Fruit fly (Drosophila melanogaster) whole organism, embryonic: Measurements from ENCODE around the gene Eig71Ea.

Experiments used
- Ada2b ChIP-seq: fragments of 200-800 bp; sonication (Bioruptor generic); IDR thresholded peaks from 2 replicates; pipeline ENCODE4 v1.3.6; 2022; ENCODE audit warnings: missing biosample characterization, missing genetic modification characterization
- Bgb ChIP-seq: fragments of 200-800 bp; sonication (Bioruptor generic); IDR thresholded peaks from 2 replicates; pipeline ENCODE4 v1.3.6; 2022; ENCODE audit warnings: missing biosample characterization, missing genetic modification characterization; ENCODE audit not compliant: partially characterized antibody
- CG10274 ChIP-seq: fragments of 200-800 bp; sonication (Bioruptor generic); optimal IDR thresholded peaks from 3 replicates; lab custom pipeline; 2017; ENCODE audit warnings: missing biosample characterization, mild to moderate bottlenecking, missing genetic modification characterization
- CG10979 ChIP-seq: fragments of 200-800 bp; sonication (Bioruptor generic); optimal IDR thresholded peaks from 2 replicates; lab custom pipeline; 2018; ENCODE audit warnings: missing biosample characterization, mild to moderate bottlenecking, missing genetic modification characterization, moderate library complexity
- CG11723 ChIP-seq: fragments of 200-800 bp; sonication (Bioruptor generic); optimal IDR thresholded peaks from 2 replicates; lab custom pipeline; 2017; ENCODE audit warnings: missing biosample characterization, mild to moderate bottlenecking, missing genetic modification characterization
- CG12155 ChIP-seq: fragments of 200-800 bp; sonication (Bioruptor generic); optimal IDR thresholded peaks from 3 replicates; lab custom pipeline; 2016; ENCODE audit warnings: missing biosample characterization, missing genetic modification characterization
- CG12769 ChIP-seq: fragments of 200-800 bp; sonication (Bioruptor generic); optimal IDR thresholded peaks from 2 replicates; lab custom pipeline; 2019; ENCODE audit warnings: missing biosample characterization, mild to moderate bottlenecking, missing genetic modification characterization, moderate library complexity
- CG13424 ChIP-seq: fragments of 200-800 bp; sonication (Bioruptor generic); optimal IDR thresholded peaks from 2 replicates; lab custom pipeline; 2019; ENCODE audit warnings: missing biosample characterization, mild to moderate bottlenecking, missing genetic modification characterization, moderate library complexity
- CG17612 ChIP-seq: fragments of 200-800 bp; sonication (Bioruptor generic); IDR thresholded peaks from 2 replicates; pipeline ENCODE4 v1.3.6; 2022; ENCODE audit warnings: missing biosample characterization, missing genetic modification characterization
- CG2129 ChIP-seq: fragments of 200-800 bp; sonication (Bioruptor generic); IDR thresholded peaks from 2 replicates; pipeline ENCODE4 v1.3.6; 2022; ENCODE audit warnings: missing biosample characterization, missing genetic modification characterization; ENCODE audit not compliant: partially characterized antibody
- CG30431 ChIP-seq: fragments of 200-800 bp; sonication (Bioruptor generic); optimal IDR thresholded peaks from 2 replicates; lab custom pipeline; 2017; ENCODE audit warnings: missing biosample characterization, missing genetic modification characterization
- CG3065 ChIP-seq: fragments of 200-800 bp; sonication (Bioruptor generic); optimal IDR thresholded peaks from 2 replicates; lab custom pipeline; 2016; ENCODE audit warnings: missing biosample characterization, missing genetic modification characterization
- CG4360 ChIP-seq: fragments of 200-800 bp; sonication (Bioruptor generic); IDR thresholded peaks from 2 replicates; pipeline ENCODE4 v1.3.6; 2022; ENCODE audit warnings: missing biosample characterization, missing genetic modification characterization
- CG43689 ChIP-seq: fragments of 200-800 bp; sonication (Bioruptor generic); IDR thresholded peaks from 2 replicates; pipeline ENCODE4 v1.3.6; 2022; ENCODE audit warnings: missing biosample characterization, missing genetic modification characterization
- CG6791 ChIP-seq: fragments of 200-800 bp; sonication (Bioruptor generic); IDR thresholded peaks from 3 replicates; pipeline ENCODE4 v1.3.6; 2022; ENCODE audit warnings: missing biosample characterization, missing genetic modification characterization; ENCODE audit not compliant: partially characterized antibody
- CG7963 ChIP-seq: fragments of 200-800 bp; sonication (Bioruptor generic); IDR thresholded peaks from 3 replicates; pipeline ENCODE4 v1.3.6; 2022; ENCODE audit warnings: missing biosample characterization, missing genetic modification characterization; ENCODE audit not compliant: partially characterized antibody
- CG9797 ChIP-seq: fragments of 200-800 bp; sonication (Bioruptor generic); optimal IDR thresholded peaks from 3 replicates; lab custom pipeline; 2018; ENCODE audit warnings: missing biosample characterization, mild to moderate bottlenecking, missing genetic modification characterization
- CG9876 ChIP-seq: fragments of 200-800 bp; sonication (Bioruptor generic); optimal IDR thresholded peaks from 2 replicates; lab custom pipeline; 2016; ENCODE audit warnings: missing biosample characterization, missing genetic modification characterization
- D ChIP-seq, 2 experiments: fragments of 200-800 bp in 1 of 2; fragments of >200 bp in 1 of 2; sonication (Bioruptor generic) in 1 of 2; optimal IDR thresholded peaks; 2 replicates in 1 of 2; 3 replicates in 1 of 2; lab custom pipeline; 2017; ENCODE audit warnings: mild to moderate bottlenecking in 1 of 2, missing biosample characterization in 1 of 2, missing genetic modification characterization in 1 of 2, missing genetic modification reagents in 1 of 2
- Doc2 ChIP-seq: fragments of 200-800 bp; sonication (Bioruptor generic); IDR thresholded peaks from 2 replicates; pipeline ENCODE4 v1.3.6; 2022; ENCODE audit warnings: missing biosample characterization, missing genetic modification characterization
- Dp ChIP-seq: fragments of 200-800 bp; sonication (Bioruptor generic); optimal IDR thresholded peaks from 2 replicates; lab custom pipeline; 2018; ENCODE audit warnings: missing biosample characterization, mild to moderate bottlenecking, missing genetic modification characterization, moderate library complexity
- Ets97D ChIP-seq: fragments of 200-800 bp; sonication (Bioruptor generic); optimal IDR thresholded peaks from 3 replicates; lab custom pipeline; 2016; ENCODE audit warnings: missing biosample characterization, missing genetic modification characterization
- Gsc ChIP-seq: fragments of 200-800 bp; sonication (Bioruptor generic); IDR thresholded peaks from 2 replicates; pipeline ENCODE4 v1.3.6; 2022; ENCODE audit warnings: missing biosample characterization, missing genetic modification characterization
- Kr ChIP-seq: fragments of 200-800 bp; sonication (Bioruptor generic); optimal IDR thresholded peaks from 2 replicates; lab custom pipeline; 2017; ENCODE audit warnings: missing biosample characterization, mild to moderate bottlenecking, missing genetic modification characterization
- MTF-1 ChIP-seq: fragments of 200-800 bp; sonication (Bioruptor generic); optimal IDR thresholded peaks from 2 replicates; lab custom pipeline; 2018; ENCODE audit warnings: missing biosample characterization, mild to moderate bottlenecking, missing genetic modification characterization, borderline replicate concordance
- Nf-YB ChIP-seq: fragments of 200-800 bp; sonication (Bioruptor generic); optimal IDR thresholded peaks from 3 replicates; lab custom pipeline; 2019; ENCODE audit warnings: missing biosample characterization, mild to moderate bottlenecking, missing genetic modification characterization, moderate library complexity
- Oaz ChIP-seq: fragments of 200-800 bp; sonication (Bioruptor generic); IDR thresholded peaks from 2 replicates; pipeline ENCODE4 v1.3.6; 2022; ENCODE audit warnings: missing biosample characterization, missing genetic modification characterization
- Pdp1 ChIP-seq, 2 experiments: fragments of 200-800 bp; sonication (Bioruptor generic); optimal IDR thresholded peaks; 3 replicates each; lab custom pipeline; 2016; ENCODE audit warnings: missing biosample characterization in 2 of 2, missing genetic modification characterization in 2 of 2, mild to moderate bottlenecking in 1 of 2, moderate library complexity in 1 of 2
- Rfx ChIP-seq: fragments of 200-800 bp; sonication (Bioruptor generic); IDR thresholded peaks from 2 replicates; pipeline ENCODE4 v1.3.6; 2022; ENCODE audit warnings: missing biosample characterization, missing genetic modification characterization
- Sox100B ChIP-seq: fragments of 200-800 bp; sonication (Bioruptor generic); optimal IDR thresholded peaks from 3 replicates; lab custom pipeline; 2018; ENCODE audit warnings: missing biosample characterization, mild to moderate bottlenecking, missing genetic modification characterization
- Taf1 ChIP-seq: fragments of 200-800 bp; sonication (Bioruptor generic); IDR thresholded peaks from 2 replicates; pipeline ENCODE4 v1.3.6; 2022; ENCODE audit warnings: missing biosample characterization, missing genetic modification characterization
- Trl ChIP-seq, 3 experiments: fragments of >200 bp in 2 of 3; fragments of 200-800 bp in 1 of 3; sonication (Bioruptor generic) in 1 of 3; optimal IDR thresholded peaks; 2 replicates in 1 of 3; 3 replicates in 2 of 3; lab custom pipeline; 2016 to 2017; ENCODE audit warnings: missing biosample characterization in 1 of 3, missing genetic modification characterization in 1 of 3
- Vsx1 ChIP-seq: fragments of 200-800 bp; sonication (Bioruptor generic); optimal IDR thresholded peaks from 2 replicates; lab custom pipeline; 2017; ENCODE audit warnings: missing biosample characterization, mild to moderate bottlenecking, missing genetic modification characterization, missing genetic modification reagents
- ase ChIP-seq: fragments of 200-800 bp; sonication (Bioruptor generic); IDR thresholded peaks from 3 replicates; pipeline ENCODE4 v1.3.6; 2022; ENCODE audit warnings: missing biosample characterization, missing genetic modification characterization
- bsh ChIP-seq, 2 experiments: fragments of 200-800 bp; sonication (Bioruptor generic); optimal IDR thresholded peaks; 2 replicates each; lab custom pipeline; 2017 to 2018; ENCODE audit warnings: mild to moderate bottlenecking in 2 of 2, missing biosample characterization in 2 of 2, missing genetic modification characterization in 2 of 2, moderate library complexity in 1 of 2
- cas ChIP-seq: fragments of 200-800 bp; sonication (Bioruptor generic); IDR thresholded peaks from 2 replicates; pipeline ENCODE4 v1.3.6; 2022; ENCODE audit warnings: missing biosample characterization, missing genetic modification characterization
- dmrt11E ChIP-seq: fragments of 200-800 bp; sonication (Bioruptor generic); optimal IDR thresholded peaks from 3 replicates; lab custom pipeline; 2018; ENCODE audit warnings: missing biosample characterization, mild to moderate bottlenecking, missing genetic modification characterization, moderate library complexity
- grau ChIP-seq: fragments of 200-800 bp; optimal IDR thresholded peaks from 3 replicates; lab custom pipeline; 2019; ENCODE audit warnings: missing biosample characterization, mild to moderate bottlenecking, missing genetic modification characterization, moderate library complexity
- gsb ChIP-seq: fragments of 200-800 bp; sonication (Bioruptor generic); IDR thresholded peaks from 2 replicates; pipeline ENCODE4 v1.3.6; 2022; ENCODE audit warnings: missing biosample characterization, missing genetic modification characterization
- kni ChIP-seq: fragments of 200-800 bp; sonication (Bioruptor generic); optimal IDR thresholded peaks from 3 replicates; lab custom pipeline; 2017; ENCODE audit warnings: mild to moderate bottlenecking, missing biosample characterization, missing genetic modification reagents, missing genetic modification characterization
- lov ChIP-seq, 2 experiments: fragments of 200-800 bp in 1 of 2; fragments of >200 bp in 1 of 2; sonication (Bioruptor generic) in 1 of 2; IDR thresholded peaks in 1 of 2; optimal IDR thresholded peaks in 1 of 2; 2 replicates in 1 of 2; 3 replicates in 1 of 2; pipeline versions ENCODE4 v1.3.6 to Lab custom; 2017 to 2022; ENCODE audit warnings: missing biosample characterization in 1 of 2, missing genetic modification characterization in 1 of 2
- luna ChIP-seq: fragments of 200-800 bp; sonication (Bioruptor generic); optimal IDR thresholded peaks from 2 replicates; lab custom pipeline; 2016; ENCODE audit warnings: missing biosample characterization, missing genetic modification characterization
- org-1 ChIP-seq: fragments of 200-800 bp; sonication (Bioruptor generic); optimal IDR thresholded peaks from 2 replicates; lab custom pipeline; 2017; ENCODE audit warnings: missing biosample characterization, missing genetic modification characterization
- ranshi ChIP-seq: fragments of 200-800 bp; sonication (Bioruptor generic); IDR thresholded peaks from 2 replicates; pipeline ENCODE4 v1.3.6; 2022; ENCODE audit warnings: missing biosample characterization, missing genetic modification characterization
- ro ChIP-seq: fragments of 200-800 bp; sonication (Bioruptor generic); IDR thresholded peaks from 2 replicates; pipeline ENCODE4 v1.3.6; 2022; ENCODE audit warnings: missing biosample characterization, missing genetic modification characterization
- tio ChIP-seq: fragments of 200-800 bp; sonication (Bioruptor generic); optimal IDR thresholded peaks from 2 replicates; lab custom pipeline; 2017; ENCODE audit warnings: missing biosample characterization, missing genetic modification characterization, inconsistent platforms
- vnd ChIP-seq: fragments of 200-800 bp; sonication (Bioruptor generic); IDR thresholded peaks from 3 replicates; pipeline ENCODE4 v1.3.6; 2022; ENCODE audit warnings: missing biosample characterization, missing genetic modification characterization; ENCODE audit not compliant: partially characterized antibody
- zfh1 ChIP-seq: fragments of 200-800 bp; sonication (Bioruptor generic); IDR thresholded peaks from 3 replicates; pipeline ENCODE4 v1.3.6; 2022; ENCODE audit warnings: missing biosample characterization, missing genetic modification characterization

Gene Eig71Ea

DNA sequence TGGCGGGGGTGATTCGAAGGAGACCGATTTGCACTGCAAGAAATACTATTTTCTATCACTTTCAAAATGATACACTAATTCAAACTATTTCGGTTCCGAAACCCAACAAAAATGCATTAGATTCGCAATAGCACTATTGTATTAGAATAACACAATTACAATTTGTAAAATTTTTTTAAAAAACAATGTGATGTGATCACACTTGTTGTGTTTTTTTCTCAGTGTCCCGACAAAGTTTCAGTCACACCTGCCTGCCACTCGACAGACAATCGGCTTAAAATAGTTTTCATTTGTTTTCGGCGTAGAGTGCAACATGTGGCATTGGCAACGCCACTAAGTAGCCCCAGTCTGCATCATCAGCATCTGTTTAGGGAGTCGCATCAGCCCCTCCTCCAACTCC lies 25.6 kb upstream of the Eig71Ea start (continued):
- TF ChIP-seq zfh1 (GFP tag; lab: Robert Waterston, UW) (peak; percentile 89), CG43689 (no peak), Dp (GFP tag; lab: Kevin White, UChicago) (no peak), ase (GFP tag; lab: Robert Waterston, UW) (peak; percentile 25; the same call in 1 of the 3 replicates), Rfx (no peak), kni (no peak), Gsc (peak; percentile 50; the same call in 1 of the 2 replicates), Trl (optimal IDR thresholded peaks at IDR 0.05; lab: Kevin White, UChicago) (no peak), Trl (GFP tag; optimal IDR thresholded peaks at IDR 0.05; lab: Kevin White, UChicago) (peak; percentile 70), CG10274 (GFP tag; lab: Kevin White, UChicago) (no peak), CG12769 (peak; percentile 5), Ets97D (GFP tag; lab: Kevin White, UChicago) (no peak), cas (GFP tag; lab: Robert Waterston, UW) (no peak), Kr (GFP tag; lab: Kevin White, UChicago) (peak; percentile 11), CG30431 (peak; percentile 77), Taf1 (GFP tag; lab: Robert Waterston, UW) (no peak), dmrt11E (tag; lab: Kevin White, UChicago) (peak; percentile 95), Pdp1 (GFP tag; optimal IDR thresholded peaks at IDR 0.05; lab: Kevin White, UChicago) (peak; percentile 59 to 71), CG13424 (tag; lab: Kevin White, UChicago) (peak; percentile 61), CG7963 (no peak), ranshi (GFP tag; lab: Robert Waterston, UW) (peak; percentile 12; the same call in 1 of the 2 replicates), org-1 (peak; percentile 71), D (optimal IDR thresholded peaks at IDR 0.05; lab: Kevin White, UChicago) (no peak), D (GFP tag; optimal IDR thresholded peaks at IDR 0.05; lab: Kevin White, UChicago) (peak; percentile 78), CG9876 (no peak), Sox100B (GFP tag; lab: Kevin White, UChicago) (peak; percentile 50), gsb (GFP tag; lab: Robert Waterston, UW) (no peak), tio (GFP tag; lab: Kevin White, UChicago) (peak; percentile 48), Nf-YB (GFP tag; lab: Kevin White, UChicago) (peak; percentile 45), CG10979 (peak; percentile 93), grau (tag; lab: Kevin White, UChicago) (peak; percentile 70), ro (GFP tag; lab: Robert Waterston, UW) (no peak), Ada2b (GFP tag; lab: Robert Waterston, UW) (no peak), Bgb (GFP tag; lab: Robert Waterston, UW) (no peak), CG9797 (GFP tag; lab: Kevin White, UChicago) (no peak), CG6791 (no peak), CG3065 (GFP tag; lab: Kevin White, UChicago) (peak; percentile 8), MTF-1 (GFP tag; lab: Kevin White, UChicago) (peak; percentile 29), CG4360 (GFP tag; lab: Robert Waterston, UW) (0 out of 2 replicates have a peak, but pooled peaks have one; percentile 39), CG2129 (GFP tag; lab: Robert Waterston, UW) (no peak), CG17612 (GFP tag; lab: Robert Waterston, UW) (no peak), CG12155 (GFP tag; lab: Kevin White, UChicago) (peak; percentile 29), lov (optimal IDR thresholded peaks at IDR 0.05; lab: Kevin White, UChicago) (no peak), lov (GFP tag; IDR thresholded peaks at IDR 0.05; lab: Robert Waterston, UW) (no peak), Oaz (GFP tag; lab: Robert Waterston, UW) (no peak), vnd (GFP tag; lab: Robert Waterston, UW) (no peak), bsh (GFP tag; optimal IDR thresholded peaks at IDR 0.05; lab: Kevin White, UChicago) (peak in 1 of 2 experiments; percentile 91), luna (no peak), Doc2 (GFP tag; lab: Robert Waterston, UW) (no peak), Vsx1 (GFP tag; lab: Kevin White, UChicago) (no peak), CG11723 (GFP tag; lab: Kevin White, UChicago) (peak; percentile 44)
